Worm (Caenorhabditis elegans): Measurements from ENCODE around the gene F35H8.4.

- TF ChIP-seq ham-2 (GFP tag; optimal IDR thresholded peaks at IDR 0.05) (no peak), snpc-4 (tag; optimal IDR thresholded peaks at IDR 0.05) (no peak), blmp-1 (tag; optimal IDR thresholded peaks at IDR 0.05) (no peak), nhr-237 (tag; optimal IDR thresholded peaks at IDR 0.05) (no peak), lsy-2 (tag; optimal IDR thresholded peaks at IDR 0.05) (no peak), elt-1 (tag; optimal IDR thresholded peaks at IDR 0.05; ENCODE audit: borderline replicate concordance, insufficient read depth) (no peak), sptf-1 (tag; optimal IDR thresholded peaks at IDR 0.05) (no peak), bed-3 (GFP tag; optimal IDR thresholded peaks at IDR 0.05) (no peak), unc-39 (tag; optimal IDR thresholded peaks at IDR 0.05) (no peak), elt-3 (tag; optimal IDR thresholded peaks at IDR 0.05) (no peak), nhr-76 (tag; optimal IDR thresholded peaks at IDR 0.05) (no peak)
These were observed 40.3 kb upstream of the F35H8.4 start for ce11 chrII:9600022-9600722.
